Fruit fly (Drosophila melanogaster) whole organism, embryonic: ENCODE measurements around the gene CG46458.

Experiments
- Atf6 ChIP-seq: fragments of 200-800 bp; sonication (Bioruptor generic); IDR thresholded peaks from 2 replicates; pipeline ENCODE4 v1.3.6; 2022; ENCODE audit warnings: missing biosample characterization, missing genetic modification characterization
- B-H1 ChIP-seq: fragments of 200-800 bp; sonication (Bioruptor generic); IDR thresholded peaks from 3 replicates; pipeline ENCODE4 v1.3.6; 2022; ENCODE audit warnings: missing biosample characterization, missing genetic modification characterization
- CG10462 ChIP-seq: fragments of 200-800 bp; sonication (Bioruptor generic); optimal IDR thresholded peaks from 2 replicates; lab custom pipeline; 2016; ENCODE audit warnings: missing biosample characterization, missing genetic modification characterization
- CG10959 ChIP-seq: fragments of 200-800 bp; sonication (Bioruptor generic); IDR thresholded peaks from 2 replicates; pipeline ENCODE4 v1.3.6; 2022; ENCODE audit warnings: missing biosample characterization, missing genetic modification characterization
- CG12155 ChIP-seq: fragments of 200-800 bp; sonication (Bioruptor generic); optimal IDR thresholded peaks from 3 replicates; lab custom pipeline; 2016; ENCODE audit warnings: missing biosample characterization, missing genetic modification characterization
- CG12391 ChIP-seq: fragments of 200-800 bp; sonication (Bioruptor generic); optimal IDR thresholded peaks from 3 replicates; lab custom pipeline; 2018; ENCODE audit warnings: missing biosample characterization, mild to moderate bottlenecking, missing genetic modification characterization, moderate library complexity
- CG14710 ChIP-seq: fragments of 200-800 bp; sonication (Bioruptor generic); optimal IDR thresholded peaks from 3 replicates; lab custom pipeline; 2019; ENCODE audit warnings: missing biosample characterization, mild to moderate bottlenecking, missing genetic modification characterization, moderate library complexity
- CG1529 ChIP-seq: fragments of 200-800 bp; sonication (Bioruptor generic); optimal IDR thresholded peaks from 3 replicates; lab custom pipeline; 2018; ENCODE audit warnings: missing biosample characterization, missing genetic modification characterization
- CG15601 ChIP-seq: fragments of 200-800 bp; sonication (Bioruptor generic); optimal IDR thresholded peaks from 3 replicates; lab custom pipeline; 2019; ENCODE audit warnings: missing biosample characterization, mild to moderate bottlenecking, missing genetic modification characterization, moderate library complexity
- CG2116 ChIP-seq: fragments of 200-800 bp; sonication (Bioruptor generic); optimal IDR thresholded peaks from 3 replicates; lab custom pipeline; 2018; ENCODE audit warnings: missing biosample characterization, mild to moderate bottlenecking, missing genetic modification characterization
- CG30431 ChIP-seq: fragments of 200-800 bp; sonication (Bioruptor generic); optimal IDR thresholded peaks from 2 replicates; lab custom pipeline; 2017; ENCODE audit warnings: missing biosample characterization, missing genetic modification characterization
- CG32772 ChIP-seq: fragments of 200-800 bp; sonication (Bioruptor generic); IDR thresholded peaks from 2 replicates; pipeline ENCODE4 v1.3.6; 2022; ENCODE audit warnings: missing biosample characterization, missing genetic modification characterization
- CG33557 ChIP-seq: fragments of 200-800 bp; sonication (Bioruptor generic); optimal IDR thresholded peaks from 2 replicates; lab custom pipeline; 2019; ENCODE audit warnings: missing biosample characterization, mild to moderate bottlenecking, missing genetic modification characterization, moderate library complexity
- CG34224 ChIP-seq: fragments of 200-800 bp; sonication (Bioruptor generic); IDR thresholded peaks from 3 replicates; pipeline ENCODE4 v1.3.6; 2022; ENCODE audit warnings: missing biosample characterization, missing genetic modification characterization; ENCODE audit not compliant: partially characterized antibody
- CG34376 ChIP-seq: fragments of 200-800 bp; sonication (Bioruptor generic); optimal IDR thresholded peaks from 2 replicates; lab custom pipeline; 2018; ENCODE audit warnings: missing biosample characterization, mild to moderate bottlenecking, missing genetic modification characterization
- CG5180 ChIP-seq: fragments of 200-800 bp; sonication (Bioruptor generic); optimal IDR thresholded peaks from 3 replicates; lab custom pipeline; 2017; ENCODE audit warnings: missing biosample characterization, missing genetic modification characterization, mild to moderate bottlenecking, moderate library complexity, missing genetic modification reagents
- CG6765 ChIP-seq: fragments of 200-800 bp; sonication (Bioruptor generic); optimal IDR thresholded peaks from 3 replicates; lab custom pipeline; 2017; ENCODE audit warnings: missing biosample characterization, mild to moderate bottlenecking, missing genetic modification characterization
- CG7987 ChIP-seq: fragments of 200-800 bp; sonication (Bioruptor generic); optimal IDR thresholded peaks from 2 replicates; lab custom pipeline; 2018; ENCODE audit warnings: missing biosample characterization, mild to moderate bottlenecking, missing genetic modification characterization, moderate library complexity
- CG8765 ChIP-seq: fragments of 200-800 bp; sonication (Bioruptor generic); IDR thresholded peaks from 2 replicates; pipeline ENCODE4 v1.3.6; 2022; ENCODE audit warnings: missing biosample characterization, missing genetic modification characterization
- D19A ChIP-seq: fragments of 200-800 bp; optimal IDR thresholded peaks from 3 replicates; lab custom pipeline; 2019; ENCODE audit warnings: missing biosample characterization, mild to moderate bottlenecking, missing genetic modification characterization, moderate library complexity
- H15 ChIP-seq: fragments of 200-800 bp; sonication (Bioruptor generic); IDR thresholded peaks from 3 replicates; pipeline ENCODE4 v1.3.6; 2022; ENCODE audit warnings: missing biosample characterization, missing genetic modification characterization
- HLH4C ChIP-seq: fragments of 200-800 bp; sonication (Bioruptor generic); IDR thresholded peaks from 3 replicates; pipeline ENCODE4 v1.3.6; 2022; ENCODE audit warnings: missing biosample characterization, missing genetic modification characterization; ENCODE audit not compliant: partially characterized antibody
- Lpt ChIP-seq: fragments of >200 bp; optimal IDR thresholded peaks from 2 replicates; lab custom pipeline; 2018; ENCODE audit warnings: missing biosample characterization, missing genetic modification characterization
- Meics ChIP-seq: fragments of 200-800 bp; sonication (Bioruptor generic); optimal IDR thresholded peaks from 2 replicates; lab custom pipeline; 2017; ENCODE audit warnings: missing biosample characterization, mild to moderate bottlenecking, missing genetic modification characterization
- Mrtf ChIP-seq: fragments of 200-800 bp; sonication (Bioruptor generic); IDR thresholded peaks from 3 replicates; pipeline ENCODE4 v1.3.6; 2022; ENCODE audit warnings: missing biosample characterization, missing genetic modification characterization
- NC2β ChIP-seq: fragments of 200-800 bp; sonication (Bioruptor generic); optimal IDR thresholded peaks from 2 replicates; lab custom pipeline; 2016; ENCODE audit warnings: missing biosample characterization, missing genetic modification characterization
- NK7.1 ChIP-seq: fragments of 200-800 bp; sonication (Bioruptor generic); optimal IDR thresholded peaks from 3 replicates; lab custom pipeline; 2016; ENCODE audit warnings: missing biosample characterization, missing genetic modification characterization
- Nf-YB ChIP-seq: fragments of 200-800 bp; sonication (Bioruptor generic); optimal IDR thresholded peaks from 3 replicates; lab custom pipeline; 2019; ENCODE audit warnings: missing biosample characterization, mild to moderate bottlenecking, missing genetic modification characterization, moderate library complexity
- Oaz ChIP-seq: fragments of 200-800 bp; sonication (Bioruptor generic); IDR thresholded peaks from 2 replicates; pipeline ENCODE4 v1.3.6; 2022; ENCODE audit warnings: missing biosample characterization, missing genetic modification characterization
- ac ChIP-seq: fragments of 200-800 bp; sonication (Bioruptor generic); optimal IDR thresholded peaks from 3 replicates; lab custom pipeline; 2017; ENCODE audit warnings: missing biosample characterization, mild to moderate bottlenecking, missing genetic modification characterization
- croc ChIP-seq: fragments of 200-800 bp; sonication (Bioruptor generic); conservative IDR thresholded peaks from 3 replicates; pipeline ENCODE4 v1.3.6; 2022; ENCODE audit warnings: missing biosample characterization, missing genetic modification characterization
- dati ChIP-seq: fragments of 200-800 bp; sonication (Bioruptor generic); IDR thresholded peaks from 2 replicates; pipeline ENCODE4 v1.3.6; 2022; ENCODE audit warnings: missing biosample characterization, missing genetic modification characterization
- emc ChIP-seq: fragments of 200-800 bp; sonication (Bioruptor generic); optimal IDR thresholded peaks from 2 replicates; lab custom pipeline; 2016; ENCODE audit warnings: missing biosample characterization, missing genetic modification characterization
- eyg ChIP-seq: fragments of 200-800 bp; sonication (Bioruptor generic); optimal IDR thresholded peaks from 3 replicates; lab custom pipeline; 2016; ENCODE audit warnings: missing biosample characterization, missing genetic modification characterization
- fru ChIP-seq: fragments of >200 bp; optimal IDR thresholded peaks from 2 replicates; lab custom pipeline; 2017
- gcm ChIP-seq: fragments of 200-800 bp; sonication (Bioruptor generic); optimal IDR thresholded peaks from 2 replicates; lab custom pipeline; 2019; ENCODE audit warnings: missing biosample characterization, mild to moderate bottlenecking, missing genetic modification characterization, moderate library complexity
- gcm2 ChIP-seq: fragments of 200-800 bp; sonication (Bioruptor generic); optimal IDR thresholded peaks from 2 replicates; lab custom pipeline; 2016; ENCODE audit warnings: missing biosample characterization, missing genetic modification characterization
- gem ChIP-seq: fragments of 200-800 bp; sonication (Bioruptor generic); optimal IDR thresholded peaks from 2 replicates; lab custom pipeline; 2019; ENCODE audit warnings: missing biosample characterization, mild to moderate bottlenecking, missing genetic modification characterization, moderate library complexity
- gsb-n ChIP-seq: fragments of 200-800 bp; sonication (Bioruptor generic); optimal IDR thresholded peaks from 3 replicates; lab custom pipeline; 2018; ENCODE audit warnings: missing biosample characterization, mild to moderate bottlenecking, missing genetic modification characterization
- mam ChIP-seq: fragments of 200-800 bp; sonication (Bioruptor generic); optimal IDR thresholded peaks from 3 replicates; lab custom pipeline; 2016; ENCODE audit warnings: missing biosample characterization, missing genetic modification characterization
- row ChIP-seq: fragments of 200-800 bp; sonication (Bioruptor generic); IDR thresholded peaks from 3 replicates; pipeline ENCODE4 v1.3.6; 2022; ENCODE audit warnings: missing biosample characterization, missing genetic modification characterization
- seq ChIP-seq: fragments of 200-800 bp; sonication (Bioruptor generic); IDR thresholded peaks from 2 replicates; pipeline ENCODE4 v1.3.6; 2022; ENCODE audit warnings: missing biosample characterization, missing genetic modification characterization
- sim ChIP-seq: fragments of 200-800 bp; sonication (Bioruptor generic); IDR thresholded peaks from 2 replicates; pipeline ENCODE4 v1.3.6; 2022; ENCODE audit warnings: missing biosample characterization, missing genetic modification characterization
- slbo ChIP-seq: fragments of 200-800 bp; sonication (Bioruptor generic); IDR thresholded peaks from 2 replicates; pipeline ENCODE4 v1.3.6; 2022; ENCODE audit warnings: missing biosample characterization, missing genetic modification characterization
- sqz ChIP-seq: fragments of 200-800 bp; sonication (Bioruptor generic); optimal IDR thresholded peaks from 3 replicates; lab custom pipeline; 2018; ENCODE audit warnings: missing biosample characterization, mild to moderate bottlenecking, missing genetic modification characterization
- sr ChIP-seq: fragments of 200-800 bp; sonication (Bioruptor generic); IDR thresholded peaks from 3 replicates; pipeline ENCODE4 v1.3.6; 2022; ENCODE audit warnings: missing biosample characterization, missing genetic modification characterization
- tna ChIP-seq: fragments of 200-800 bp; sonication (Bioruptor generic); IDR thresholded peaks from 2 replicates; pipeline ENCODE4 v1.3.6; 2022; ENCODE audit warnings: missing biosample characterization, missing genetic modification characterization; ENCODE audit not compliant: partially characterized antibody
- twi ChIP-seq: fragments of 200-800 bp; optimal IDR thresholded peaks from 2 replicates; lab custom pipeline; 2019; ENCODE audit warnings: missing biosample characterization, mild to moderate bottlenecking, missing genetic modification characterization, moderate library complexity
- vfl ChIP-seq: fragments of 200-800 bp; sonication (Bioruptor generic); optimal IDR thresholded peaks from 2 replicates; lab custom pipeline; 2016; ENCODE audit warnings: missing biosample characterization, missing genetic modification characterization
- wek ChIP-seq: fragments of 200-800 bp; sonication (Bioruptor generic); optimal IDR thresholded peaks from 3 replicates; lab custom pipeline; 2018; ENCODE audit warnings: missing biosample characterization, mild to moderate bottlenecking, missing genetic modification characterization, moderate library complexity
- wor ChIP-seq: fragments of 200-800 bp; sonication (Bioruptor generic); IDR thresholded peaks from 2 replicates; pipeline ENCODE4 v1.3.6; 2022; ENCODE audit warnings: missing biosample characterization, missing genetic modification characterization
- yki ChIP-seq: fragments of >200 bp; optimal IDR thresholded peaks from 3 replicates; lab custom pipeline; 2018

Gene CG46458

dm6 chr3R:6903289-6903791 is 54.8 kb downstream of the CG46458 start (continued):
- TF ChIP-seq Oaz (GFP tag; lab: Robert Waterston, UW): 0 out of 2 replicates have a peak, but pooled peaks have one; percentile 8
- no peak for TF ChIP-seq mam (GFP tag; lab: Kevin White, UChicago)
- TF ChIP-seq tna (GFP tag; lab: Robert Waterston, UW): no peak
- no peak for TF ChIP-seq HLH4C (GFP tag; lab: Robert Waterston, UW)
- TF ChIP-seq sr: no peak
- TF ChIP-seq NK7.1: no peak
- peak; percentile 87 for TF ChIP-seq CG12391 (tag; lab: Kevin White, UChicago)
- TF ChIP-seq CG15601 (tag; lab: Kevin White, UChicago): peak; percentile 79
- no peak for TF ChIP-seq yki (lab: Kevin White, UChicago)
- peak; percentile 59 for TF ChIP-seq Meics (GFP tag; lab: Kevin White, UChicago)
- TF ChIP-seq twi (tag; lab: Kevin White, UChicago): peak; percentile 99
- TF ChIP-seq dati (GFP tag; lab: Robert Waterston, UW): no peak
- no peak for TF ChIP-seq gcm2 (GFP tag; lab: Kevin White, UChicago)
- peak; percentile 25 for TF ChIP-seq CG10462 (GFP tag; lab: Kevin White, UChicago)
- TF ChIP-seq CG32772: no peak
- TF ChIP-seq croc (GFP tag; lab: Robert Waterston, UW): peak; percentile 73
- TF ChIP-seq seq (GFP tag; lab: Robert Waterston, UW): no peak
- TF ChIP-seq wor (GFP tag; lab: Robert Waterston, UW): peak; percentile 40; the same call in 1 of the 2 replicates
- TF ChIP-seq Lpt (GFP tag; lab: Kevin White, UChicago): no peak
- no peak for TF ChIP-seq NC2β
- no peak for TF ChIP-seq emc (GFP tag; lab: Kevin White, UChicago)
- peak; percentile 47 for TF ChIP-seq CG5180 (GFP tag; lab: Kevin White, UChicago)
- peak; percentile 91 for TF ChIP-seq CG14710 (tag; lab: Kevin White, UChicago)
- TF ChIP-seq Atf6: no peak; the same call in 1 of the 2 replicates
- no peak for TF ChIP-seq CG10959 (GFP tag; lab: Robert Waterston, UW)
- TF ChIP-seq CG34376 (GFP tag; lab: Kevin White, UChicago): no peak
- TF ChIP-seq D19A (tag; lab: Kevin White, UChicago): peak; percentile 84
- TF ChIP-seq CG30431 (GFP tag; lab: Kevin White, UChicago): peak; percentile 40
- TF ChIP-seq ac (GFP tag; lab: Kevin White, UChicago): peak; percentile 47
- no peak for TF ChIP-seq Mrtf (GFP tag; lab: Robert Waterston, UW)
- TF ChIP-seq CG7987: no peak
- peak; percentile 85 for TF ChIP-seq gsb-n (tag; lab: Kevin White, UChicago)
- TF ChIP-seq CG2116 (GFP tag; lab: Kevin White, UChicago): peak; percentile 38
- TF ChIP-seq Nf-YB (GFP tag; lab: Kevin White, UChicago): peak; percentile 88
- no peak for TF ChIP-seq eyg (GFP tag; lab: Kevin White, UChicago)
- peak; percentile 46 for TF ChIP-seq CG1529 (GFP tag; lab: Kevin White, UChicago)
- TF ChIP-seq wek (GFP tag; lab: Kevin White, UChicago): no peak
- TF ChIP-seq gcm (GFP tag; lab: Kevin White, UChicago): peak; percentile 80
- TF ChIP-seq CG8765 (GFP tag; lab: Robert Waterston, UW): no peak
- peak; percentile 93 for TF ChIP-seq gem (tag; lab: Kevin White, UChicago)
- TF ChIP-seq H15 (GFP tag; lab: Robert Waterston, UW): no peak
- 0 out of 2 replicates have a peak, but pooled peaks have one; percentile 45 for TF ChIP-seq sim (GFP tag; lab: Robert Waterston, UW)
- TF ChIP-seq vfl (GFP tag; lab: Kevin White, UChicago): no peak
- TF ChIP-seq CG6765 (GFP tag; lab: Kevin White, UChicago): no peak
- no peak for TF ChIP-seq slbo
- TF ChIP-seq row (GFP tag; lab: Robert Waterston, UW): peak; percentile 64; the same call in 2 of the 3 replicates
- no peak for TF ChIP-seq B-H1
- TF ChIP-seq fru (lab: Kevin White, UChicago): no peak
- no peak for TF ChIP-seq CG34224 (GFP tag; lab: Robert Waterston, UW)
- TF ChIP-seq sqz (GFP tag; lab: Kevin White, UChicago): peak; percentile 46
- TF ChIP-seq CG12155 (GFP tag; lab: Kevin White, UChicago): peak; percentile 45
- TF ChIP-seq CG33557 (GFP tag; lab: Kevin White, UChicago): peak; percentile 83
